Fruit fly (Drosophila melanogaster) whole organism, pupa: ENCODE results near the gene CG17646.

Experiments used
- CG10348 ChIP-seq: fragments of 200-800 bp; sonication (Bioruptor generic); IDR thresholded peaks from 2 replicates; pipeline ENCODE4 v1.3.6; 2022; ENCODE audit warnings: missing biosample characterization, missing genetic modification characterization
- CG12605 ChIP-seq: fragments of 200-800 bp; sonication (Bioruptor generic); IDR thresholded peaks from 2 replicates; pipeline ENCODE4 v1.3.6; 2022; ENCODE audit warnings: missing biosample characterization, missing genetic modification characterization
- CG13204 ChIP-seq: fragments of 200-800 bp; sonication (Bioruptor generic); optimal IDR thresholded peaks from 2 replicates; lab custom pipeline; 2018; ENCODE audit warnings: missing biosample characterization, mild to moderate bottlenecking, missing genetic modification characterization, moderate library complexity
- CG14655 ChIP-seq: fragments of 200-800 bp; sonication (Bioruptor generic); optimal IDR thresholded peaks from 3 replicates; lab custom pipeline; 2017; ENCODE audit warnings: mild to moderate bottlenecking, missing biosample characterization, missing genetic modification reagents, missing genetic modification characterization
- CG15710 ChIP-seq: fragments of 200-800 bp; sonication (Bioruptor generic); optimal IDR thresholded peaks from 2 replicates; lab custom pipeline; 2018; ENCODE audit warnings: missing biosample characterization, mild to moderate bottlenecking, missing genetic modification characterization, moderate library complexity
- CG17806 ChIP-seq: fragments of 200-800 bp; sonication (Bioruptor generic); optimal IDR thresholded peaks from 2 replicates; lab custom pipeline; 2018; ENCODE audit warnings: missing biosample characterization, mild to moderate bottlenecking, missing genetic modification characterization, moderate library complexity
- CG32121 ChIP-seq: fragments of 200-800 bp; sonication (Bioruptor generic); IDR thresholded peaks from 2 replicates; pipeline ENCODE4 v1.3.6; 2022; ENCODE audit warnings: missing biosample characterization, missing genetic modification characterization
- CG34367 ChIP-seq: fragments of 200-800 bp; sonication (Bioruptor generic); optimal IDR thresholded peaks from 2 replicates; lab custom pipeline; 2018; ENCODE audit warnings: missing biosample characterization, mild to moderate bottlenecking, missing genetic modification characterization
- CG4496 ChIP-seq: fragments of 200-800 bp; sonication (Bioruptor generic); IDR thresholded peaks from 3 replicates; pipeline ENCODE4 v1.3.6; 2022; ENCODE audit warnings: missing biosample characterization, missing genetic modification characterization
- CG8159 ChIP-seq: fragments of 200-800 bp; sonication (Bioruptor generic); optimal IDR thresholded peaks from 3 replicates; lab custom pipeline; 2018; ENCODE audit warnings: missing biosample characterization, mild to moderate bottlenecking, missing genetic modification characterization, moderate library complexity
- CG8301 ChIP-seq: fragments of 200-800 bp; sonication (Bioruptor generic); optimal IDR thresholded peaks from 2 replicates; lab custom pipeline; 2018; ENCODE audit warnings: missing biosample characterization, mild to moderate bottlenecking, missing genetic modification characterization
- CG9948 ChIP-seq: fragments of 200-800 bp; sonication (Bioruptor generic); optimal IDR thresholded peaks from 2 replicates; lab custom pipeline; 2018; ENCODE audit warnings: missing biosample characterization, mild to moderate bottlenecking, missing genetic modification characterization, moderate library complexity
- D1 ChIP-seq: fragments of 200-800 bp; sonication (Bioruptor generic); optimal IDR thresholded peaks from 2 replicates; lab custom pipeline; 2018; ENCODE audit warnings: missing biosample characterization, mild to moderate bottlenecking, missing genetic modification characterization, moderate library complexity
- EcR ChIP-seq: fragments of 200-800 bp; sonication (Bioruptor generic); optimal IDR thresholded peaks from 3 replicates; lab custom pipeline; 2019; ENCODE audit warnings: missing biosample characterization, missing genetic modification characterization, mild to moderate bottlenecking, moderate library complexity, missing genetic modification reagents
- Ets98B ChIP-seq: fragments of 200-800 bp; sonication (Bioruptor generic); IDR thresholded peaks from 2 replicates; pipeline ENCODE4 v1.3.6; 2022; ENCODE audit warnings: missing biosample characterization, missing genetic modification characterization
- Pif1A ChIP-seq: fragments of 200-800 bp; sonication (Bioruptor generic); optimal IDR thresholded peaks from 3 replicates; lab custom pipeline; 2016; ENCODE audit warnings: missing biosample characterization, missing genetic modification characterization
- Pif1B ChIP-seq: fragments of 200-800 bp; sonication (Bioruptor generic); optimal IDR thresholded peaks from 3 replicates; lab custom pipeline; 2016; ENCODE audit warnings: missing biosample characterization, missing genetic modification characterization
- Snoo ChIP-seq: fragments of 200-800 bp; sonication (Bioruptor generic); optimal IDR thresholded peaks from 3 replicates; lab custom pipeline; 2017; ENCODE audit warnings: missing biosample characterization, mild to moderate bottlenecking, missing genetic modification characterization, inconsistent platforms
- fd96Ca ChIP-seq: fragments of 200-800 bp; sonication (Bioruptor generic); IDR thresholded peaks from 3 replicates; pipeline ENCODE4 v1.3.6; 2022; ENCODE audit warnings: missing biosample characterization, missing genetic modification characterization
- gl ChIP-seq: fragments of 200-800 bp; sonication (Bioruptor generic); optimal IDR thresholded peaks from 2 replicates; lab custom pipeline; 2018; ENCODE audit warnings: missing biosample characterization, mild to moderate bottlenecking, missing genetic modification characterization
- rn ChIP-seq: fragments of 200-800 bp; sonication (Bioruptor generic); IDR thresholded peaks from 2 replicates; pipeline ENCODE4 v1.3.6; 2022; ENCODE audit warnings: missing biosample characterization, missing genetic modification characterization

Gene CG17646

DNA sequence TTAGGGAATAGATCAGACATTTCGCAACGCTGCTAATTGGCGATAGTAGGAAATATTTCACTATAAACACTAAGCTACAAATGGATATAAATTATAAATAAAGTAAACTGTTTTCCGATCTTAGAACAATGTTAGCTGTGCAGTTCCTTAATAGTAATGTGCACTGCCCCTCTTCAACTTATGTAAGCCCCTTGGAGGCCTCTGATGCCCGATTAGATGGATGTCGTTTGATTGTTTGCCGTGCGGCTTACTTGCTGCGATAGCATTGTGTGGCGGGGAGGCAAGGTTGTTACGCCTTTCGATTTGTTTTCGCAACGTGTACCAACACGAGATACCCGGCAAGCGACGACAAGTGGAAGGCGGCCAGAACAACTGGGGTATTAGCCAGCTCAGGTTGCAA is 10.1 kb upstream of the CG17646 start:
- no peak for TF ChIP-seq EcR
- no peak for TF ChIP-seq Pif1B (GFP tag; lab: Kevin White, UChicago)
- TF ChIP-seq fd96Ca: no peak
- 0 out of 3 replicates have a peak, but pooled peaks have one; percentile 8 for TF ChIP-seq CG4496 (GFP tag; lab: Robert Waterston, UW)
- TF ChIP-seq CG14655: no peak
- TF ChIP-seq CG15710 (tag; lab: Kevin White, UChicago): no peak
- no peak for TF ChIP-seq CG34367
- no peak for TF ChIP-seq D1 (tag; lab: Kevin White, UChicago)
- no peak for TF ChIP-seq rn (GFP tag; lab: Robert Waterston, UW)

DNA sequence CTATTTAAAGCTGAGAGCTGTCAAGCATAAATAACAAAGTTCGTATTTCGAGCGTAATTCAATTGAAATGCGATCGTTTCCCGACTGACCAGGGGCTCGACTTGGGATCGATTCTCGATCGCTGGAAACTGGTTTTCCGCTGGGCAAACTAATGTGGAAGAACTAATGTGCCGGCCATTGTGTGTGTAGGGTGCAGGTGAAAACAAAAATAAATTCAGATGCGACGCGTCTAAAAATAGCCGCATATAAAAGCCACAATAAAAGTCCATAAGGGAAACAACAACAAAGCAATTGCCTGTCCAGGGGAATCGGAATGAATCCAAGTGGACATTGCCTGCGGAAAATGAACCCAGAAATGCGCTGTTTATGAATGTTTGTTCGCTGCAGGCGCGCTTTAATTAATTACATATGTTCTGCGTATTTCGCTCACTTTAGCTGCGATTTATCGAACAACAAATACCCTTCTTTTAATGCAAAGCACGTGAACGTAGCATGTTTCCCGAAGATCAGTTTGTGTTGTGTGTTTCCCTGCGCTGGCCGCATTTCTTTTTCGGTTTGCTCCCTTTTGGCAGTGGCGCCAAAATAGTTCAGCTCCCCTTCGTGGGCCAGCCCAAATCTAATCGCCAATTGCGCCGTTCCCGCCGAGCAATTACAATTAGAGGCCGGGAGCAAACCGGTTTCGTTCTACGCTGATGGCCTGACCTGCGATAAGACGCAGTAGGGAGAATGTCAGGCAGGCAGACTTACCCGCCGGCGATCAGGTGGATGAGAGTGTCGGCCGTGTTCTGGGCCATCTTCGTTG is 9.0 kb upstream of the CG17646 start:
- peak; percentile 79 for TF ChIP-seq EcR
- peak; percentile 5 for TF ChIP-seq CG15710 (tag; lab: Kevin White, UChicago)
- peak; percentile 17 for TF ChIP-seq Snoo (tag; lab: Kevin White, UChicago)
- TF ChIP-seq Pif1A (GFP tag; lab: Kevin White, UChicago): peak; percentile 23
- peak; percentile 2 for TF ChIP-seq Pif1B (GFP tag; lab: Kevin White, UChicago)
- TF ChIP-seq D1 (tag; lab: Kevin White, UChicago): no peak
- no peak for TF ChIP-seq CG12605 (GFP tag; lab: Robert Waterston, UW)
- TF ChIP-seq CG4496 (GFP tag; lab: Robert Waterston, UW): peak; percentile 49; the same call in 1 of the 3 replicates
- TF ChIP-seq CG9948: no peak
- TF ChIP-seq CG34367: no peak
- TF ChIP-seq CG10348 (GFP tag; lab: Robert Waterston, UW): no peak
- no peak for TF ChIP-seq Ets98B (GFP tag; lab: Robert Waterston, UW)
- TF ChIP-seq CG8159 (tag; lab: Kevin White, UChicago): no peak
- peak; percentile 35 for TF ChIP-seq gl (tag; lab: Kevin White, UChicago)
- TF ChIP-seq CG17806 (tag; lab: Kevin White, UChicago): no peak
- peak; percentile 10; the same call in 1 of the 3 replicates for TF ChIP-seq fd96Ca
- no peak for TF ChIP-seq rn (GFP tag; lab: Robert Waterston, UW)
- no peak for TF ChIP-seq CG13204
- TF ChIP-seq CG32121 (GFP tag; lab: Robert Waterston, UW): no peak
- TF ChIP-seq CG14655: peak; percentile 11
- TF ChIP-seq CG8301 (tag; lab: Kevin White, UChicago): peak; percentile 8

DNA sequence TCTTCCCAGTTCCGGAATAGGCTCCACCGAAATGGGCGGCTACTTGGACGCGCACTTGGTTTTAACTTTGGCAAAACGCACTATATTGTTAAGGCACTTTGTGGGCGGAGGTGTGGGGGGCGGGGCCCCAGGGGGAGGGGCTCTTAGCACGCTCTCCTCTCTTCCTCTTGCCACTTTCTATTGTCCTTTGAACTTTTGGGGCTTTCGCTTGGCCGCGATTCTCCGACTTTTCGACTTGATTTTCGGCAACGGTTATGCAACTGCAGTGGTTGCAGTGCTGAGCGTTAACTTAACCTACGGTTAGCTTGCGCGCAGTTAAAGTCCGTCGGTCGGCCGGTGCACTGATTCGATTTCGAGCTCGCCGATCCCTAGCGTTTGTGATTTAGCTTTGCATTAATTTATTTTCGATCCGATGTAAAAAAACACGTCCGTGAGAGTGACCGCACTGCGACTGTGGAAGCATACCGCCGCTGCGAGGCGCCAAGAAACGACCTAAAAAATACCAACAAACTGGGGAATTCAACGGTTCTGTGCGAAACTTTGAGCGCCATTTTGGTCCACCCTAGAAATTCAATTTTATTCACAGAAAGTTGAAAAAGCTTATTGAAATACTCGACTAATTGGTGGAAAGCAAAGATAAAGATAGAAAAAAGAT is 8.3 kb upstream of the CG17646 start, which contains the start of gene Rim2:
Rim2 (minus strand) TSS at position 452 of the 655 bp plus-strand sequence.
- TF ChIP-seq CG14655 (no peak), CG9948 (no peak), Ets98B (GFP tag; lab: Robert Waterston, UW) (peak; percentile 23; the same call in 1 of the 2 replicates), CG8159 (tag; lab: Kevin White, UChicago) (peak; percentile 100), fd96Ca (no peak), CG12605 (GFP tag; lab: Robert Waterston, UW) (peak; percentile 33; the same call in 1 of the 2 replicates), CG32121 (GFP tag; lab: Robert Waterston, UW) (peak; percentile 24; the same call in 1 of the 2 replicates)

DNA sequence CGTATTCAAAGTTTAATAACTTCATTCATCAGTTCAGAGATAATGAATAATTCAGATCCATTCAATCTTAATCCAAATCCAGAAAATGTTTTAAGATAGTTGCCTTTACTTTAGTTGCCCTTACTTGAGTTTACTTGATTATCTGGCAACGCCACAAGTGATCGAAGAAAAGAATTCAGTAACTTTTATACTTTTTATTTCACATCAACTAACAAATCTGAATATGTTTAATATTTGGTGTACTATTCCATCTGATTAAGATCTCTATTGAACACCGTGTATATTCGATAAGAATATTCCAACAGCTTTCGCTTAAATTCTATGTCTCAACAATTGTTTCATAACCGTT is 7.8 kb upstream of the CG17646 start:
- peak; percentile 23 for TF ChIP-seq CG8159 (tag; lab: Kevin White, UChicago)
- TF ChIP-seq gl (tag; lab: Kevin White, UChicago): no peak
- no peak for TF ChIP-seq CG8301 (tag; lab: Kevin White, UChicago)
- TF ChIP-seq D1 (tag; lab: Kevin White, UChicago): no peak

DNA sequence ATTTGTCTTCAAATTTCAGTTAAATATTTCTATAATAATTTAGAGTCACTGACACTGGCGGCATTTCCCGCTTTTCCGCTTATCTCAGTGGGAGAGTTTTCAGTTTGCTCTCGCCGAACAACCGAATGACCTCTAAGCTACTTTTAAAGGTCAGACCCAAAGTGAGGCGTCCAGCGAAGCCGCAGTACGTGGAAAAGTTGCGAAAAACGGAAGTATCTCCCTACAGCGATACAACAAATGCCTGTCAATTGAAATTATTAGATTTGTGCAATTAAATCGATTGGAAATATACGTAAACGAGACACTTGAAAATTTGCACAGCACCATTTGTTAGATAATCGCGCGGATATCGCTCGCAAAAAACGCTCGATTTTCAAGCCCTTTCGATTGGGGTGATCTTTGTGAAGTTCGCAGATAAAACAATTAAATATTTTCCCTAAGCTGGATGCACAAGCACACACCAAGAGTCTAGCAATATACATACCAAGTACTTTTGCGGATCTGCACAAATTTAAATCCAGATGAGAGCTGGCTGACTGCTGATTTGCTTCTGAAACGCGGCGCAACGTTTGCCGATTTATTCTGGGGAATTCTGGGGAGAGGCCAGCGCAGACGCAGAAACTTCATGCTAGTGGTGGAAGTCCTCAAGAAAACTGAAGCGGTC is 5.0 kb upstream of the CG17646 start:
- TF ChIP-seq CG14655 (no peak), CG9948 (no peak), rn (GFP tag; lab: Robert Waterston, UW) (no peak), CG4496 (GFP tag; lab: Robert Waterston, UW) (no peak), CG10348 (GFP tag; lab: Robert Waterston, UW) (no peak), fd96Ca (no peak), EcR (peak; percentile 31), Snoo (tag; lab: Kevin White, UChicago) (no peak), gl (tag; lab: Kevin White, UChicago) (no peak), CG15710 (tag; lab: Kevin White, UChicago) (no peak), Pif1A (GFP tag; lab: Kevin White, UChicago) (no peak), CG8159 (tag; lab: Kevin White, UChicago) (peak; percentile 97), Ets98B (GFP tag; lab: Robert Waterston, UW) (no peak), Pif1B (GFP tag; lab: Kevin White, UChicago) (no peak), CG34367 (no peak)
